Worm (Caenorhabditis elegans): ENCODE data around the gene sre-12.

The sre-12 gene

DNA sequence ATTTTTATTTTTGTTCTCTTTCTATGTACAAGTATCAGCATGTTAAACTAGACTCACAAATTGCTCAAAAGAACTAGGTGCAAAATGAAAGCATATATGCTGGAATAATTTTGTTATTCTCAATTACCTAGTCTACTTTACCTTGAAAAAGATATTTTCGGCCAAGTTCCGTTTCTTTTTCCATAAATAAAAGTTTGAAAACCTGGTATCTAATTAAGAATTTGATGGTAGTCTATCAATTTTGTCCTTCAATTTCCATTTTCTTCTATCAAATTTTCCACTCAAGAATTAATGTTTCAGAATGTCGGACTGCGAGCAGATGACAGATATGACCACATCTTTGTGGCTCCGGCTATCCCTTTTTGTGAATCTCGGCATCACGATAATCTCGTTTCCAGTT lies 24.9 kb upstream of the sre-12 start, which contains the start of gene srab-4:
Gene srab-4 (plus strand): TSS at position 301 of the 400 bp plus-strand sequence.
- TF ChIP-seq ekl-4 (GFP tag; IDR thresholded peaks at IDR 0.05) (no peak), ztf-6 (GFP tag; IDR thresholded peaks at IDR 0.05) (no peak), ztf-18 (tag; optimal IDR thresholded peaks at IDR 0.05) (no peak), aptf-2 (GFP tag; conservative IDR thresholded peaks at IDR 0.05) (no peak), rpc-1 (optimal IDR thresholded peaks at IDR 0.05) (no peak), rpc-1 (tag; optimal IDR thresholded peaks at IDR 0.05) (no peak), lin-40 (tag; optimal IDR thresholded peaks at IDR 0.05) (no peak), chd-7 (tag; optimal IDR thresholded peaks at IDR 0.05) (no peak), ZK185.1 (tag; optimal IDR thresholded peaks at IDR 0.05; ENCODE audit: poor library complexity, severe bottlenecking) (no peak), dpl-1 (GFP tag; optimal IDR thresholded peaks at IDR 0.05) (no peak), Y67H2A.10 (GFP tag; conservative IDR thresholded peaks at IDR 0.05) (no peak), F23B12.7 (tag; optimal IDR thresholded peaks at IDR 0.05; ENCODE audit: insufficient read depth) (no peak), ztf-25 (GFP tag; IDR thresholded peaks at IDR 0.05) (no peak), Y56A3A.18 (GFP tag; IDR thresholded peaks at IDR 0.05) (no peak)

DNA sequence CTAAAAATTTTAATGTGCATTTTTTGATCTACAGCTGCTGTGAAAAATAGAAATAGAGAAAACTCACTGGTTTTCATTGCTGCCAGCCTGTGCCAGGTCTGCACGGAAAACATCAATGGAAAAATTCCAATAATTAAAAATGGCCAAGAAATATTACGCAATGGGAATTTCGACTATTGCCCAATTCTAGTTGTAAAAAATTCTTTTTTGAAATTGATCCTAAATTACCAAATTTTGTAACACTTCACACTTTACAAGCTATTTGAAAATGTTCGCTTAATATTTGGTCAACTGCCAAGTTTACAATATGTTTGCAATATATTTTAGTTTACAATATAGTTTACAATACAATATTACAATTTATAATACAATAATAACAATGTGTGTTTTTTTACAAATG lies 21.8 kb upstream of the sre-12 start:
- TF ChIP-seq zim-3 (tag; optimal IDR thresholded peaks at IDR 0.05) (no peak), attf-3 (GFP tag; conservative IDR thresholded peaks at IDR 0.05) (no peak)

DNA sequence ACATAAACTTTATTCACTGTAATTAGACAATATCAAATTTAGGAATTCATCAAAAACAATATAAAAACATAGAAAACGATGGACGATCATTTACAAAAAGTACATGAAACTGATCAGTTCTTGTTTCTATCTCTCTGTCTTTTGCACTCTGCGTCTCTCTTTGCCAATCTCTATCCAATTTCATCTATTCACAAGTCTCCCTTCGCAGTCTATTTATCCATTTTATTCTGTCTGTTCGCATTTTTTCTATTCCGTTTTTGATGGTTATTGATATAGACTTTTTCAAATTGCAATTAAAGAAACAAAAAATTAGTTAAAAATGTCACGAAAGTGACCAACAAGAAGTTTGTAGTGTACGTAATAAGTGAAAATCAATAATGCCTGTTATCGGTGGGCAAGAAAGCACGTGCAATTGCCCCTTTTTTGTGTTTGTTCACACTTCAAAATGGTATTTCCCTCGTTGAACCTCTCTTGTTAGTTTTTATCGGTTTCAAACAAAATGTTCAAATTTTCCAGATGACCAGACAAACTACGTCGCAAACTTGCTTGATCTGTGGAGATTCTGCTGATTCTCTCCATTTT lies 19.5 kb upstream of the sre-12 start, which contains the start of gene nhr-42:
Gene nhr-42 (plus strand): TSS at position 517 of the 582 bp plus-strand sequence.
- TF ChIP-seq hmg-1.2 (GFP tag; IDR thresholded peaks at IDR 0.05) (peak; percentile 37; the same call in 1 of the 2 replicates), akir-1 (GFP tag; optimal IDR thresholded peaks at IDR 0.05) (no peak), nhr-80 (tag; optimal IDR thresholded peaks at IDR 0.05) (peak; percentile 55), pha-4 (tag; optimal IDR thresholded peaks at IDR 0.05) (peak; percentile 72), chd-7 (tag; optimal IDR thresholded peaks at IDR 0.05) (no peak), cebp-1 (GFP tag; IDR thresholded peaks at IDR 0.05) (no peak), cebp-1 (tag; optimal IDR thresholded peaks at IDR 0.05) (peak; percentile 8), aptf-2 (GFP tag; conservative IDR thresholded peaks at IDR 0.05) (no peak)

DNA sequence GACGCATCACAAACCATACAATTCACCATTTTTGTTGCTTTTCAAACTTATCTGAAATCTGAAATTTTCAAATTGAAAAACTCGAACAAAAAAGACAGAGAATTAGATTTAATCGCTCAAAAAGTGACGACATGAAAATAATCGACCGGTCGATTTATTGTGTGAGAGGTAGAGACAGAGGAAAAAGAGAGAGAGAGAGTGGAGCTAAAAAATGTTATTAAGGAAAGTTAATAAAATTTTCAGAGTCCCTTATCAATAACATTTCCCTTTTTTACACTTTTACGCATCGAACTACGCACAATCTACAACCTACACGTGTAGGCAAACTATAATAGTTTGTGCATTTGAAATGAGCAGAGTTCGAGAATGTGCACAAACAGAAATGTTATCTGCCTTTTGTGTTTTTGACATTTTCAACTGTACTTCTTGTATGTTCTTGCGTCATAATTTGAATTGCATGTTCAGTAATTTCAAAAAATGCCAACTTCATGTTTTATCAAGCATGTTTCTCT lies 18.2 kb upstream of the sre-12 start, which contains the start of gene nhr-107:
Gene nhr-107 (minus strand): TSS at position 51 of the 512 bp plus-strand sequence.
- no peak for TF ChIP-seq nfya-2 (GFP tag; IDR thresholded peaks at IDR 0.05)
- TF ChIP-seq nhr-80 (tag; optimal IDR thresholded peaks at IDR 0.05): peak; percentile 3

DNA sequence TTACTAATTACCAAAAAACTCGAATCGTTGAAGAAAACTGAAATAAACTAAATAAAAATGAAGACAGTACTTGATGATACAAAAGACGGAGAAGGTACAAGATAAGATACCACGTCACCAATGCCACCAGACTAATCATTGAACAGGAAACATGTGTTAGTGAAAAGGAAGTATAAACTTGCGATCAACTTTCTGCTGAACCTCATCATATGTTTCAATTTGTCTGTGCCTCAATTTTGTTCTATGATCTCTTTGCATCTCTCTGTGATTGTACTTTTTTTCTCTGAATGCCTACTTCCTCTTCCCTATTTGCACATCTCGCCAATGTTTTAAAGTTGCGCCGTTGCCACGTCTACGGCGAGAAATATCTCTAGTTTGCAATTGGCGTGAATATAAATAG lies 15.1 kb upstream of the sre-12 start:
- peak; percentile 66 for TF ChIP-seq nhr-80 (tag; optimal IDR thresholded peaks at IDR 0.05)
- TF ChIP-seq die-1 (tag; optimal IDR thresholded peaks at IDR 0.05): peak; percentile 8
- no peak for TF ChIP-seq snpc-1.3 (tag; optimal IDR thresholded peaks at IDR 0.05; ENCODE audit: insufficient read depth)
- peak; percentile 58 for TF ChIP-seq atf-7 (tag; optimal IDR thresholded peaks at IDR 0.05)
- peak; percentile 52 for TF ChIP-seq ztf-26 (tag; optimal IDR thresholded peaks at IDR 0.05)
- peak; percentile 68 for TF ChIP-seq lin-40 (tag; optimal IDR thresholded peaks at IDR 0.05)
- TF ChIP-seq nhr-120 (GFP tag; IDR thresholded peaks at IDR 0.05): no peak
- peak; percentile 69 for TF ChIP-seq somi-1 (GFP tag; optimal IDR thresholded peaks at IDR 0.05)
- TF ChIP-seq attf-5 (GFP tag; optimal IDR thresholded peaks at IDR 0.05): peak; percentile 22
- 0 out of 2 replicates have a peak, but pooled peaks have one; percentile 46 for TF ChIP-seq nfyb-1 (GFP tag; IDR thresholded peaks at IDR 0.05)
- no peak for TF ChIP-seq ets-4 (GFP tag; optimal IDR thresholded peaks at IDR 0.05)
- no peak for TF ChIP-seq cebp-1 (GFP tag; IDR thresholded peaks at IDR 0.05)
- TF ChIP-seq cebp-1 (tag; optimal IDR thresholded peaks at IDR 0.05): peak; percentile 41
- peak; percentile 44; the same call in 1 of the 2 replicates for TF ChIP-seq hmg-1.2 (GFP tag; IDR thresholded peaks at IDR 0.05)
